Worm (Caenorhabditis elegans) whole organism, young adult: Measurements from ENCODE around the gene C18G1.9.

ENCODE experiments used
- T26A5.8 ChIP-seq: sonication (generic microtip); optimal IDR thresholded peaks from 2 replicates; lab custom pipeline; 2016; ENCODE audit warnings: missing genetic modification characterization, missing compliant biosample characterization
- nfya-1 ChIP-seq: sonication (generic microtip); optimal IDR thresholded peaks from 2 replicates; lab custom pipeline; 2017; ENCODE audit warnings: antibody characterized with exemption, missing compliant biosample characterization, missing genetic modification characterization, borderline replicate concordance; ENCODE audit not compliant: insufficient read depth
- rcor-1 ChIP-seq: fragments of 200-800 bp; sonication (Bioruptor generic); IDR thresholded peaks from 2 replicates; pipeline ENCODE4 v1.3.6; 2022; ENCODE audit warnings: missing genetic modification reagents, missing genetic modification characterization, missing compliant biosample characterization
- snpc-4 ChIP-seq, 5 experiments: fragments of 150-350 bp in 1 of 5; sonication (generic microtip) in 4 of 5; optimal IDR thresholded peaks; 2 replicates each; lab custom pipeline; 2014 to 2018; ENCODE audit warnings: missing genetic modification characterization in 5 of 5, missing biosample characterization in 3 of 5, antibody characterized with exemption in 2 of 5, mild to moderate bottlenecking in 2 of 5, missing compliant biosample characterization in 2 of 5, missing genotype in 2 of 5, moderate library complexity in 2 of 5, missing genetic modification reagents in 1 of 5

DNA sequence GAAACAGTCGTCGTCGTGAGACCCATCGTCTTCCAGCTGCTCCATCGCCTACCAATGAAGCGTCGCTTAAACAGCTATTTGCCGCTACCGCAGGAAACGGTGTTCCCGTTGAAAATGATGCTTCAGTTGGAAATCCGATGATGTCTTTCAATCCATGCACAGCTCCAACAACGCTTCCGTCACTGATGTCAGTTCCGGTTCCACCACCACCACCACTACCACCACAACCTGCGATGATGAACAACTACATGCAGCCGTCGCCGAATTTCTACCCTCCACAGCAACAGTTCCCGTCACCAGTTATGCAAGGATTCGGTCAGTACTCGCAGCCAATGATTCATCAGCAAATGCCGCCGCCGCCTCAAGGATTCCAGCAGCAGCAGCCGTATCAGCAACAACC, 35.6 kb downstream of the C18G1.9 start:
- TF ChIP-seq nfya-1 (tag; lab: Kevin White, UChicago), result no peak
- no peak for TF ChIP-seq T26A5.8 (tag; lab: Kevin White, UChicago)
- no peak for TF ChIP-seq snpc-4 (GFP tag; optimal IDR thresholded peaks at IDR 0.05; lab: Kevin White, UChicago)
- no peak for TF ChIP-seq snpc-4 (tag; optimal IDR thresholded peaks at IDR 0.05; lab: Kevin White, UChicago)
- no peak for TF ChIP-seq rcor-1 (GFP tag; lab: Robert Waterston, UW)
